Fruit fly (Drosophila melanogaster): ENCODE results near the gene Nepl8.

The Nepl8 gene

dm6 chr2L:16485643-16486000 lies 2.3 kb upstream of the Nepl8 start, which contains the start of gene dac (continued):
- no peak for TF ChIP-seq Dref (GFP tag; IDR thresholded peaks at IDR 0.05)
- peak; percentile 61 for TF ChIP-seq gsb-n (tag; optimal IDR thresholded peaks at IDR 0.05)
- TF ChIP-seq CG4820 (GFP tag; optimal IDR thresholded peaks at IDR 0.05): no peak
- 0 out of 3 replicates have a peak, but pooled peaks have one; percentile 19 for TF ChIP-seq zfh1 (GFP tag; IDR thresholded peaks at IDR 0.05)
- 0 out of 3 replicates have a peak, but pooled peaks have one; percentile 34 for TF ChIP-seq Opbp (GFP tag; IDR thresholded peaks at IDR 0.05; ENCODE audit: partially characterized antibody)
- TF ChIP-seq Deaf1 (tag; optimal IDR thresholded peaks at IDR 0.05): peak; percentile 96
- TF ChIP-seq Drgx (GFP tag; IDR thresholded peaks at IDR 0.05): 0 out of 2 replicates have a peak, but pooled peaks have one; percentile 7
- TF ChIP-seq CG1832 (GFP tag; optimal IDR thresholded peaks at IDR 0.05): peak; percentile 86
- TF ChIP-seq CG6683 (GFP tag; optimal IDR thresholded peaks at IDR 0.05): no peak
- TF ChIP-seq CG17612 (GFP tag; IDR thresholded peaks at IDR 0.05): no peak
- TF ChIP-seq abd-A (tag; optimal IDR thresholded peaks at IDR 0.05): peak; percentile 31
- peak; percentile 53; the same call in 1 of the 3 replicates for TF ChIP-seq CG2199 (GFP tag; IDR thresholded peaks at IDR 0.05)
- TF ChIP-seq crol (GFP tag; IDR thresholded peaks at IDR 0.05): peak; percentile 94
- TF ChIP-seq Rfx (GFP tag; IDR thresholded peaks at IDR 0.05): 0 out of 2 replicates have a peak, but pooled peaks have one; percentile 5
- TF ChIP-seq CG9932 (GFP tag; IDR thresholded peaks at IDR 0.05): no peak
- no peak for TF ChIP-seq CG12942 (GFP tag; optimal IDR thresholded peaks at IDR 0.05)
- peak; percentile 68 for TF ChIP-seq CG10321 (GFP tag; IDR thresholded peaks at IDR 0.05)
- TF ChIP-seq Adf1 (GFP tag; IDR thresholded peaks at IDR 0.05): peak; percentile 96
- no peak for TF ChIP-seq sug (tag; optimal IDR thresholded peaks at IDR 0.05)
- no peak for TF ChIP-seq CG16779 (GFP tag; IDR thresholded peaks at IDR 0.05)
- peak; percentile 23 for TF ChIP-seq zen (tag; optimal IDR thresholded peaks at IDR 0.05)
- peak; percentile 94 for TF ChIP-seq Nf-YB (GFP tag; optimal IDR thresholded peaks at IDR 0.05)
- no peak for TF ChIP-seq cg (GFP tag; optimal IDR thresholded peaks at IDR 0.05)
- 0 out of 2 replicates have a peak, but pooled peaks have one; percentile 30 for TF ChIP-seq sna (GFP tag; IDR thresholded peaks at IDR 0.05; ENCODE audit: partially characterized antibody)
- TF ChIP-seq CG32767 (GFP tag; IDR thresholded peaks at IDR 0.05): no peak
- 0 out of 2 replicates have a peak, but pooled peaks have one; percentile 9 for TF ChIP-seq Ptx1 (GFP tag; IDR thresholded peaks at IDR 0.05)
- TF ChIP-seq CG17385 (GFP tag; optimal IDR thresholded peaks at IDR 0.05): peak; percentile 58
- no peak for TF ChIP-seq prd (optimal IDR thresholded peaks at IDR 0.05)
- TF ChIP-seq prd (GFP tag; IDR thresholded peaks at IDR 0.05): 0 out of 3 replicates have a peak, but pooled peaks have one; percentile 12
- peak; percentile 66; the same call in 1 of the 3 replicates for TF ChIP-seq ci (GFP tag; IDR thresholded peaks at IDR 0.05)
- peak; percentile 43 for TF ChIP-seq Med (GFP tag)
- peak; percentile 10; the same call in 1 of the 2 replicates for TF ChIP-seq vvl (GFP tag; IDR thresholded peaks at IDR 0.05)
- TF ChIP-seq fru (optimal IDR thresholded peaks at IDR 0.05): peak; percentile 25
- peak; percentile 69; the same call in 1 of the 3 replicates for TF ChIP-seq z (GFP tag; IDR thresholded peaks at IDR 0.05)
- TF ChIP-seq Ets65A (GFP tag): peak; percentile 35
- peak; percentile 58; the same call in 1 of the 2 replicates for TF ChIP-seq rib (GFP tag; IDR thresholded peaks at IDR 0.05)
- TF ChIP-seq CG16813 (GFP tag; IDR thresholded peaks at IDR 0.05; ENCODE audit: partially characterized antibody): 0 out of 3 replicates have a peak, but pooled peaks have one; percentile 13
- no peak for TF ChIP-seq klu (GFP tag; IDR thresholded peaks at IDR 0.05)
- TF ChIP-seq zf30C (GFP tag; optimal IDR thresholded peaks at IDR 0.05): peak; percentile 12
- TF ChIP-seq Elba2 (GFP tag; optimal IDR thresholded peaks at IDR 0.05): peak; percentile 11
- TF ChIP-seq jing (GFP tag; optimal IDR thresholded peaks at IDR 0.05): peak; percentile 41
- peak; percentile 36 for TF ChIP-seq ewg (GFP tag; optimal IDR thresholded peaks at IDR 0.05)
- TF ChIP-seq kah (GFP tag; optimal IDR thresholded peaks at IDR 0.05): no peak
- TF ChIP-seq Jarid2 (GFP tag; optimal IDR thresholded peaks at IDR 0.05): peak; percentile 33

Measured in whole organism, embryonic.